Worm (Caenorhabditis elegans): ENCODE results near the gene Y17D7B.2.

- TF ChIP-seq aly-1 (tag; optimal IDR thresholded peaks at IDR 0.05) = no peak
- no peak for TF ChIP-seq ama-1 (optimal IDR thresholded peaks at IDR 0.05)
- no peak for TF ChIP-seq tbx-11 (GFP tag; IDR thresholded peaks at IDR 0.05)
- no peak for TF ChIP-seq flt-1 (GFP tag; IDR thresholded peaks at IDR 0.05)
- TF ChIP-seq pes-1 (GFP tag; IDR thresholded peaks at IDR 0.05) = no peak
- TF ChIP-seq tra-4 (tag; optimal IDR thresholded peaks at IDR 0.05) = no peak
- no peak for TF ChIP-seq B0310.2 (tag; optimal IDR thresholded peaks at IDR 0.05)
Observed at ce11 chrV:18780605-18781004, 6.9 kb upstream of the Y17D7B.2 start.

Measured in whole organism, early embryonic.